Worm (Caenorhabditis elegans) whole organism, L4 larva: ENCODE data around the gene R02D5.10.
A peak's percentile ranks its signal among the peaks of the same experiment; 100 is the strongest.

Source experiments
- F44E2.7 ChIP-seq: fragments of 200-800 bp; sonication (Bioruptor generic); IDR thresholded peaks from 2 replicates; pipeline ENCODE4 v2.1.2; 2022; ENCODE audit warnings: missing genetic modification characterization, missing compliant biosample characterization
- Y105C5A.15 ChIP-seq: fragments of 200-800 bp; sonication (Bioruptor generic); IDR thresholded peaks from 2 replicates; pipeline ENCODE4 v1.3.6; 2022; ENCODE audit warnings: missing genetic modification characterization, missing compliant biosample characterization
- ama-1 ChIP-seq: fragments of 150-350 bp; optimal IDR thresholded peaks from 2 replicates; lab custom pipeline; 2014; ENCODE audit warnings: inconsistent platforms, mixed read lengths
- ceh-20 ChIP-seq: fragments of 200-800 bp; sonication (Bioruptor generic); IDR thresholded peaks from 2 replicates; pipeline ENCODE4 v1.3.6; 2022; ENCODE audit warnings: missing genetic modification reagents, missing genetic modification characterization, missing compliant biosample characterization
- ceh-28 ChIP-seq: fragments of 150-350 bp; optimal IDR thresholded peaks from 2 replicates; lab custom pipeline; 2014; ENCODE audit warnings: missing biosample characterization, missing genetic modification reagents, missing genetic modification characterization
- ceh-32 ChIP-seq: sonication (generic microtip); optimal IDR thresholded peaks from 2 replicates; lab custom pipeline; 2016; ENCODE audit warnings: mild to moderate bottlenecking, missing genetic modification characterization, missing compliant biosample characterization; ENCODE audit not compliant: poor library complexity
- ceh-44 ChIP-seq: fragments of 200-800 bp; sonication (Bioruptor generic); IDR thresholded peaks from 2 replicates; pipeline ENCODE4 v1.3.6; 2022; ENCODE audit warnings: missing genetic modification reagents, missing genetic modification characterization, missing compliant biosample characterization
- ceh-82 ChIP-seq: sonication (generic microtip); optimal IDR thresholded peaks from 2 replicates; lab custom pipeline; 2017; ENCODE audit warnings: missing biosample characterization, missing genetic modification characterization
- ctbp-1 ChIP-seq: fragments of 200-800 bp; sonication (Bioruptor generic); IDR thresholded peaks from 2 replicates; pipeline ENCODE4 v1.3.6; 2022; ENCODE audit warnings: missing genetic modification reagents, missing genetic modification characterization, missing compliant biosample characterization
- daf-16 ChIP-seq, 3 experiments: sonication (generic microtip); optimal IDR thresholded peaks; 2 replicates each; lab custom pipeline; 2016 to 2017; ENCODE audit warnings: missing genetic modification characterization in 3 of 3, missing genetic modification reagents in 3 of 3, mild to moderate bottlenecking in 2 of 3, missing compliant biosample characterization in 2 of 3, missing biosample characterization in 1 of 3, moderate library complexity in 1 of 3
- dve-1 ChIP-seq: sonication (generic microtip); optimal IDR thresholded peaks from 2 replicates; lab custom pipeline; 2017; ENCODE audit warnings: antibody characterized with exemption, mild to moderate bottlenecking, missing genetic modification characterization, missing compliant biosample characterization; ENCODE audit not compliant: insufficient read depth
- egl-43 ChIP-seq: fragments of 200-800 bp; sonication (Bioruptor generic); IDR thresholded peaks from 2 replicates; pipeline ENCODE4 v1.3.6; 2022; ENCODE audit warnings: missing genetic modification reagents, missing genetic modification characterization, missing compliant biosample characterization
- fkh-10 ChIP-seq: fragments of 150-350 bp; optimal IDR thresholded peaks from 2 replicates; lab custom pipeline; 2014; ENCODE audit warnings: missing biosample characterization, missing genetic modification reagents, missing genetic modification characterization
- fos-1 ChIP-seq: fragments of 150-350 bp; optimal IDR thresholded peaks from 2 replicates; lab custom pipeline; 2014; ENCODE audit warnings: missing biosample characterization, missing genetic modification characterization
- hlh-11 ChIP-seq: fragments of 200-800 bp; sonication (Bioruptor generic); optimal IDR thresholded peaks from 2 replicates; lab custom pipeline; 2018; ENCODE audit warnings: mild to moderate bottlenecking, missing genetic modification characterization, missing compliant biosample characterization
- jun-1 ChIP-seq: fragments of 150-350 bp; optimal IDR thresholded peaks from 2 replicates; lab custom pipeline; 2014; ENCODE audit warnings: missing biosample characterization, missing genetic modification reagents, missing genetic modification characterization
- lim-7 ChIP-seq: fragments of 200-800 bp; sonication (Bioruptor generic); IDR thresholded peaks from 2 replicates; pipeline ENCODE4 v1.3.6; 2022; ENCODE audit warnings: missing genetic modification characterization, missing compliant biosample characterization
- lin-1 ChIP-seq: fragments of 200-800 bp; sonication (Bioruptor generic); IDR thresholded peaks from 2 replicates; pipeline ENCODE4 v1.3.6; 2022; ENCODE audit warnings: missing genetic modification reagents, missing genetic modification characterization, missing compliant biosample characterization
- lin-29 ChIP-seq: fragments of 200-800 bp; sonication (Bioruptor generic); IDR thresholded peaks from 2 replicates; pipeline ENCODE4 v1.3.6; 2022; ENCODE audit warnings: missing genetic modification reagents, missing genetic modification characterization, missing compliant biosample characterization
- lir-3 ChIP-seq: sonication (generic microtip); optimal IDR thresholded peaks from 2 replicates; lab custom pipeline; 2016; ENCODE audit warnings: mild to moderate bottlenecking, missing genetic modification characterization, missing compliant biosample characterization
- lsy-2 ChIP-seq, 2 experiments: fragments of 150-350 bp in 1 of 2; sonication (generic microtip) in 1 of 2; optimal IDR thresholded peaks; 2 replicates each; lab custom pipeline; 2014 to 2017; ENCODE audit warnings: missing biosample characterization in 2 of 2, missing genetic modification characterization in 2 of 2
- madf-9 ChIP-seq: fragments of 200-800 bp; sonication (Bioruptor generic); conservative IDR thresholded peaks from 2 replicates; pipeline ENCODE4 v1.3.6; 2022; ENCODE audit warnings: missing genetic modification reagents, missing genetic modification characterization, missing compliant biosample characterization
- mdl-1 ChIP-seq, 2 experiments: fragments of 150-350 bp in 1 of 2; sonication (generic microtip) in 1 of 2; optimal IDR thresholded peaks; 2 replicates each; lab custom pipeline; 2014 to 2017; ENCODE audit warnings: missing biosample characterization in 2 of 2, missing genetic modification characterization in 2 of 2
- mxl-3 ChIP-seq: fragments of 200-800 bp; sonication (Bioruptor generic); optimal IDR thresholded peaks from 2 replicates; lab custom pipeline; 2018; ENCODE audit warnings: mild to moderate bottlenecking, missing genetic modification characterization, missing compliant biosample characterization
- nhr-11 ChIP-seq: fragments of 150-350 bp; optimal IDR thresholded peaks from 2 replicates; lab custom pipeline; 2014; ENCODE audit warnings: missing biosample characterization, missing genetic modification characterization
- nhr-237 ChIP-seq: sonication (generic microtip); optimal IDR thresholded peaks from 2 replicates; lab custom pipeline; 2017; ENCODE audit warnings: missing biosample characterization, missing genetic modification characterization
- nhr-25 ChIP-seq: sonication (generic microtip); optimal IDR thresholded peaks from 2 replicates; lab custom pipeline; 2017; ENCODE audit warnings: missing genetic modification characterization, mild to moderate bottlenecking, missing compliant biosample characterization, antibody characterized with exemption, moderate library complexity, borderline replicate concordance; ENCODE audit not compliant: insufficient read depth
- nhr-28 ChIP-seq: fragments of 150-350 bp; optimal IDR thresholded peaks from 2 replicates; lab custom pipeline; 2014; ENCODE audit warnings: missing biosample characterization, missing genetic modification characterization
- nhr-42 ChIP-seq: fragments of 200-800 bp; sonication (Bioruptor generic); IDR thresholded peaks from 2 replicates; pipeline ENCODE4 v1.3.6; 2022; ENCODE audit warnings: missing genetic modification characterization, missing compliant biosample characterization
- nhr-48 ChIP-seq: sonication (generic microtip); optimal IDR thresholded peaks from 2 replicates; lab custom pipeline; 2016; ENCODE audit warnings: mild to moderate bottlenecking, missing genetic modification characterization, missing compliant biosample characterization
- nhr-76 ChIP-seq: fragments of 150-350 bp; optimal IDR thresholded peaks from 2 replicates; lab custom pipeline; 2014; ENCODE audit warnings: missing biosample characterization, missing genetic modification characterization
- pqm-1 ChIP-seq: sonication (generic microtip); optimal IDR thresholded peaks from 2 replicates; lab custom pipeline; 2017; ENCODE audit warnings: missing biosample characterization, missing genetic modification characterization
- rbr-2 ChIP-seq: sonication (generic microtip); optimal IDR thresholded peaks from 2 replicates; lab custom pipeline; 2016; ENCODE audit warnings: missing genotype, missing genetic modification characterization, missing compliant biosample characterization
- saeg-2 ChIP-seq: fragments of 200-800 bp; sonication (Bioruptor generic); IDR thresholded peaks from 2 replicates; pipeline ENCODE4 v1.3.6; 2022; ENCODE audit warnings: missing genetic modification reagents, missing genetic modification characterization, missing compliant biosample characterization
- sdz-12 ChIP-seq: fragments of 200-800 bp; sonication (Bioruptor generic); optimal IDR thresholded peaks from 2 replicates; lab custom pipeline; 2018; ENCODE audit warnings: mild to moderate bottlenecking, missing genetic modification characterization, missing compliant biosample characterization
- snpc-1.2 ChIP-seq: fragments of 200-800 bp; sonication (Bioruptor generic); IDR thresholded peaks from 2 replicates; pipeline ENCODE4 v1.3.6; 2022; ENCODE audit warnings: missing genetic modification reagents, missing genetic modification characterization, missing compliant biosample characterization
- snpc-4 ChIP-seq: fragments of 150-350 bp; optimal IDR thresholded peaks from 2 replicates; lab custom pipeline; 2014; ENCODE audit warnings: missing biosample characterization, missing genetic modification characterization
- spr-3 ChIP-seq: fragments of 200-800 bp; sonication (Bioruptor generic); optimal IDR thresholded peaks from 2 replicates; lab custom pipeline; 2018; ENCODE audit warnings: mild to moderate bottlenecking, missing genetic modification characterization, missing compliant biosample characterization
- unc-130 ChIP-seq: sonication (generic microtip); optimal IDR thresholded peaks from 2 replicates; lab custom pipeline; 2016; ENCODE audit warnings: missing genetic modification reagents, missing genetic modification characterization, missing compliant biosample characterization
- unc-39 ChIP-seq: sonication (generic microtip); optimal IDR thresholded peaks from 2 replicates; lab custom pipeline; 2017; ENCODE audit warnings: missing biosample characterization, missing genetic modification characterization
- unc-62 ChIP-seq, 3 experiments: fragments of 150-350 bp in 1 of 3; sonication (generic microtip); optimal IDR thresholded peaks in 2 of 3; peaks in 1 of 3; 1 replicate in 1 of 3; 2 replicates in 2 of 3; lab custom pipeline; 2014 to 2017; ENCODE audit warnings: missing biosample characterization in 3 of 3, missing genetic modification characterization in 3 of 3, missing genetic modification reagents in 3 of 3, missing genotype in 1 of 3
- zfp-2 ChIP-seq: sonication (generic microtip); optimal IDR thresholded peaks from 2 replicates; lab custom pipeline; 2016; ENCODE audit warnings: mild to moderate bottlenecking, missing genetic modification characterization, missing compliant biosample characterization
- zip-2 ChIP-seq: fragments of 150-350 bp; optimal IDR thresholded peaks from 2 replicates; lab custom pipeline; 2014; ENCODE audit warnings: missing biosample characterization, missing genetic modification characterization
- ztf-7 ChIP-seq: fragments of 150-350 bp; optimal IDR thresholded peaks from 2 replicates; lab custom pipeline; 2014; ENCODE audit warnings: missing biosample characterization, missing genetic modification characterization

R02D5.10 gene

ce11 chrV:14468931-14469330 lies 13.2 kb upstream of the R02D5.10 start, which contains the start of gene clec-57:
clec-57 (plus strand) TSS chrV:14469231.
- TF ChIP-seq jun-1 (tag; lab: Kevin White, UChicago) (no peak), lir-3 (no peak), unc-62 (GFP tag; optimal IDR thresholded peaks at IDR 0.05 in 1 of 2; lab: Kevin White, UChicago) (peak in 1 of 2 experiments; percentile 88), unc-62 (tag; optimal IDR thresholded peaks at IDR 0.05; lab: Kevin White, UChicago) (no peak), ceh-44 (no peak)

ce11 chrV:14472229-14472628 lies 9.9 kb upstream of the R02D5.10 start, which contains the start of gene clec-227:
clec-227 (plus strand) TSS chrV:14472529.
- TF ChIP-seq nhr-28 (tag; lab: Kevin White, UChicago) (peak; percentile 37), ctbp-1 (no peak)

DNA sequence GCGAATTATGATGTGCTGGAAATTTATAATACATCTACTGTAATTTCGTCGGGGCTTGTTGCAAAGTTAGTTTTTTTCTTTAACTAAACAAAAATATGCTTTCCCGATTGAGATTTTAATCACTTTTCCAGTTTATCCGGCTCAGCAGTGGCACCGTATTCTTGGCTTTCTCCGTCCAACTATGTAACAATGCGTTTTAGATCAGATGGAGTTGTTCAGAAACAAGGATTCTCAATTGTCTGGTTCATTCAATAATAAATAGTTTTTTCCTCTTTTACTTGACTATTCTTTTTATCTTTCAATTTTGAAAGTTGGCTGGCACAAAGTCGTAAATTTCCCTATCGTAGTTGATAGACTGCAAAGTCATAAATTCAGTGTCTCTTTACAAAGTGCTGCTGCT lies 8.0 kb upstream of the R02D5.10 start, which contains the start of gene clec-56:
Gene clec-56 (plus strand): TSS at position 301 of the 400 bp plus-strand sequence.
- 0 out of 2 replicates have a peak, but pooled peaks have one; percentile 18 for TF ChIP-seq ceh-20 (GFP tag; lab: Robert Waterston, UW)
- no peak for TF ChIP-seq ztf-7 (tag; lab: Kevin White, UChicago)
- no peak for TF ChIP-seq mxl-3 (GFP tag; lab: Kevin White, UChicago)
- no peak for TF ChIP-seq Y105C5A.15
- peak; percentile 36 for TF ChIP-seq nhr-28 (tag; lab: Kevin White, UChicago)
- peak; percentile 2 for TF ChIP-seq hlh-11 (tag; lab: Kevin White, UChicago)
- peak; percentile 35 for TF ChIP-seq pqm-1

DNA sequence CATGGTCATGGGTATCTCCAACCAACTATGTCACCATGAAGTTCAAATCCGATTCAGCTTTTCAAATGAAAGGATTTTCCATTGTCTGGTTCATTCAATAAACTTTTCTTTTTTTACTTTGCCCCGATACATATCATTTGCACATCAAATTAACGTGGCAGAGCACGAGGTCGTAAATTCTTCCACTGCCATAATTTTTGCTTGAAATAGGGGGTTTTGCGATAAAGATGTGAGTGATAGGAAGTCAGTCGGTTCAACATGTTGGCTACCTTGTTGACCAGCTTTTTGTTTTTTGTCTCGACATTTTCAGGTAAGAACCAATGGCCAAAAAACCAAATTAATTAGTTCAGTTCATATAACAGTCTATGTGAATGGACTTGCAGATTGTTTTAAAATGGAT lies 5.4 kb upstream of the R02D5.10 start, which contains the start of gene clec-54:
Gene clec-54 (plus strand): TSS at position 224 of the 400 bp plus-strand sequence.
- TF ChIP-seq zip-2 (no peak), nhr-11 (tag; lab: Kevin White, UChicago) (no peak), F44E2.7 (GFP tag; lab: Robert Waterston, UW) (no peak), egl-43 (no peak), lir-3 (no peak), jun-1 (tag; lab: Kevin White, UChicago) (no peak), hlh-11 (tag; lab: Kevin White, UChicago) (peak; percentile 17), sdz-12 (no peak), nhr-237 (tag; lab: Kevin White, UChicago) (no peak), unc-39 (tag; lab: Kevin White, UChicago) (no peak), mdl-1 (tag; optimal IDR thresholded peaks at IDR 0.05; lab: Kevin White, UChicago) (no peak), unc-62 (GFP tag; optimal IDR thresholded peaks at IDR 0.05 in 1 of 2; lab: Kevin White, UChicago) (peak in 1 of 2 experiments; percentile 43), unc-62 (tag; optimal IDR thresholded peaks at IDR 0.05; lab: Kevin White, UChicago) (no peak), lim-7 (no peak), dve-1 (peak; percentile 12), nhr-42 (GFP tag; lab: Robert Waterston, UW) (no peak), fkh-10 (no peak), daf-16 (GFP tag; optimal IDR thresholded peaks at IDR 0.05; lab: Kevin White, UChicago) (no peak), daf-16 (tag; optimal IDR thresholded peaks at IDR 0.05; lab: Kevin White, UChicago) (peak; percentile 37), unc-130 (no peak), zfp-2 (no peak), madf-9 (no peak), snpc-4 (tag; lab: Kevin White, UChicago) (no peak), lin-1 (GFP tag; lab: Robert Waterston, UW) (no peak), ceh-32 (tag; lab: Kevin White, UChicago) (no peak), spr-3 (no peak), lin-29 (GFP tag; lab: Robert Waterston, UW) (no peak), pqm-1 (no peak), nhr-76 (tag; lab: Kevin White, UChicago) (no peak), fos-1 (no peak), nhr-25 (tag; lab: Kevin White, UChicago) (no peak), snpc-1.2 (no peak), ceh-28 (tag; lab: Kevin White, UChicago) (no peak), saeg-2 (GFP tag; lab: Robert Waterston, UW) (no peak), nhr-28 (tag; lab: Kevin White, UChicago) (peak; percentile 18), nhr-48 (tag; lab: Kevin White, UChicago) (no peak), ceh-82 (tag; lab: Kevin White, UChicago) (no peak), ama-1 (lab: Kevin White, UChicago) (no peak), lsy-2 (tag; optimal IDR thresholded peaks at IDR 0.05; lab: Kevin White, UChicago) (no peak), rbr-2 (no peak)
